Worm (Caenorhabditis elegans): ENCODE results near the gene F37B12.1.

F37B12.1 gene

ce11 chrII:9029218-9029672 lies at the start of gene F37B12.1:
F37B12.1 (minus strand) TSS chrII:9029268.
- TF ChIP-seq ztf-11 (tag; optimal IDR thresholded peaks at IDR 0.05) (no peak), lin-32 (GFP tag; optimal IDR thresholded peaks at IDR 0.05) (no peak), ceh-43 (GFP tag; optimal IDR thresholded peaks at IDR 0.05) (no peak), cnd-1 (tag; optimal IDR thresholded peaks at IDR 0.05) (no peak), ham-2 (GFP tag; optimal IDR thresholded peaks at IDR 0.05) (no peak), zip-8 (tag; optimal IDR thresholded peaks at IDR 0.05) (no peak), ceh-39 (tag; optimal IDR thresholded peaks at IDR 0.05) (no peak), nhr-12 (tag; optimal IDR thresholded peaks at IDR 0.05) (no peak), nhr-237 (tag; optimal IDR thresholded peaks at IDR 0.05) (no peak), bed-3 (GFP tag; optimal IDR thresholded peaks at IDR 0.05) (no peak), elt-3 (tag; optimal IDR thresholded peaks at IDR 0.05) (no peak), nhr-2 (tag; optimal IDR thresholded peaks at IDR 0.05) (no peak), blmp-1 (tag; optimal IDR thresholded peaks at IDR 0.05) (no peak), mep-1 (tag; optimal IDR thresholded peaks at IDR 0.05) (no peak), unc-39 (tag; optimal IDR thresholded peaks at IDR 0.05) (no peak), sem-2 (GFP tag; optimal IDR thresholded peaks at IDR 0.05) (no peak)

- TF ChIP-seq nhr-2 (tag; optimal IDR thresholded peaks at IDR 0.05) = no peak
- TF ChIP-seq nhr-76 (tag; optimal IDR thresholded peaks at IDR 0.05) = no peak
- TF ChIP-seq hlh-1 (tag; optimal IDR thresholded peaks at IDR 0.05) = no peak
- TF ChIP-seq cnd-1 (tag; optimal IDR thresholded peaks at IDR 0.05) = no peak
- TF ChIP-seq sptf-1 (tag; optimal IDR thresholded peaks at IDR 0.05) = no peak
- TF ChIP-seq elt-1 (tag; optimal IDR thresholded peaks at IDR 0.05; ENCODE audit: borderline replicate concordance, insufficient read depth) = no peak
- TF ChIP-seq ham-2 (GFP tag; optimal IDR thresholded peaks at IDR 0.05) = no peak
- TF ChIP-seq ceh-43 (GFP tag; optimal IDR thresholded peaks at IDR 0.05) = no peak
- TF ChIP-seq drap-1 (GFP tag; optimal IDR thresholded peaks at IDR 0.05) = no peak
- TF ChIP-seq unc-62 (GFP tag; optimal IDR thresholded peaks at IDR 0.05) = no peak
- no peak for TF ChIP-seq ceh-83 (GFP tag; optimal IDR thresholded peaks at IDR 0.05)
Observed at ce11 chrII:9078351-9078750, 49.3 kb upstream of the F37B12.1 start.

ce11 chrII:9076098-9076879 lies 47.2 kb upstream of the F37B12.1 start:
- no peak for TF ChIP-seq ceh-43 (GFP tag; optimal IDR thresholded peaks at IDR 0.05)
- peak; percentile 46 for TF ChIP-seq unc-62 (GFP tag; optimal IDR thresholded peaks at IDR 0.05)
- no peak for TF ChIP-seq drap-1 (GFP tag; optimal IDR thresholded peaks at IDR 0.05)
- no peak for TF ChIP-seq ces-1 (GFP tag; optimal IDR thresholded peaks at IDR 0.05)
- TF ChIP-seq mls-2 (tag; optimal IDR thresholded peaks at IDR 0.05) = no peak
- TF ChIP-seq mab-5 (tag; optimal IDR thresholded peaks at IDR 0.05) = no peak
- no peak for TF ChIP-seq M03D4.4 (tag; optimal IDR thresholded peaks at IDR 0.05)
- no peak for TF ChIP-seq nhr-12 (tag; optimal IDR thresholded peaks at IDR 0.05)
- TF ChIP-seq unc-120 (tag; optimal IDR thresholded peaks at IDR 0.05; ENCODE audit: poor library complexity, severe bottlenecking) = peak; percentile 54
- no peak for TF ChIP-seq elt-1 (tag; optimal IDR thresholded peaks at IDR 0.05; ENCODE audit: borderline replicate concordance, insufficient read depth)
- TF ChIP-seq pha-4 (tag; optimal IDR thresholded peaks at IDR 0.05) = no peak
- TF ChIP-seq hlh-1 (tag; optimal IDR thresholded peaks at IDR 0.05) = peak; percentile 79
- peak; percentile 39 for TF ChIP-seq zip-8 (tag; optimal IDR thresholded peaks at IDR 0.05)
- TF ChIP-seq ceh-83 (GFP tag; optimal IDR thresholded peaks at IDR 0.05) = no peak

ce11 chrII:9074492-9074891 lies 45.4 kb upstream of the F37B12.1 start:
- TF ChIP-seq ceh-39 (tag; optimal IDR thresholded peaks at IDR 0.05) = no peak
- TF ChIP-seq sem-2 (GFP tag; optimal IDR thresholded peaks at IDR 0.05) = no peak
- TF ChIP-seq cnd-1 (tag; optimal IDR thresholded peaks at IDR 0.05) = no peak
- no peak for TF ChIP-seq nhr-237 (tag; optimal IDR thresholded peaks at IDR 0.05)
- no peak for TF ChIP-seq drap-1 (GFP tag; optimal IDR thresholded peaks at IDR 0.05)

- TF ChIP-seq pha-4 (tag; optimal IDR thresholded peaks at IDR 0.05) (no peak), ham-2 (GFP tag; optimal IDR thresholded peaks at IDR 0.05) (no peak), nhr-12 (tag; optimal IDR thresholded peaks at IDR 0.05) (no peak), ceh-83 (GFP tag; optimal IDR thresholded peaks at IDR 0.05) (no peak), tbx-8 (GFP tag; optimal IDR thresholded peaks at IDR 0.05) (no peak), drap-1 (GFP tag; optimal IDR thresholded peaks at IDR 0.05) (no peak), unc-39 (tag; optimal IDR thresholded peaks at IDR 0.05) (no peak), nhr-237 (tag; optimal IDR thresholded peaks at IDR 0.05) (no peak), snpc-4 (tag; optimal IDR thresholded peaks at IDR 0.05) (no peak), lsy-2 (tag; optimal IDR thresholded peaks at IDR 0.05) (no peak), nhr-28 (tag; optimal IDR thresholded peaks at IDR 0.05) (no peak), blmp-1 (tag; optimal IDR thresholded peaks at IDR 0.05) (no peak)
Observed at ce11 chrII:9072769-9073168, 43.7 kb upstream of the F37B12.1 start.
